Worm (Caenorhabditis elegans) whole organism, late embryonic: ENCODE results near the gene glr-8.
A peak's percentile ranks its signal among the peaks of the same experiment; 100 is the strongest.

Source experiments
- C38D4.7 ChIP-seq: fragments of 200-800 bp; sonication (Bioruptor generic); optimal IDR thresholded peaks from 2 replicates; lab custom pipeline; 2018; ENCODE audit warnings: mild to moderate bottlenecking, missing genetic modification characterization, moderate library complexity, missing compliant biosample characterization
- F13H6.1 ChIP-seq: sonication (generic microtip); optimal IDR thresholded peaks from 2 replicates; lab custom pipeline; 2016; ENCODE audit warnings: missing genetic modification characterization, missing compliant biosample characterization
- T23F11.4 ChIP-seq: fragments of 200-800 bp; sonication (Bioruptor generic); optimal IDR thresholded peaks from 2 replicates; lab custom pipeline; 2018; ENCODE audit warnings: mild to moderate bottlenecking, missing genetic modification characterization, missing compliant biosample characterization
- ceh-14 ChIP-seq: sonication (generic microtip); optimal IDR thresholded peaks from 2 replicates; lab custom pipeline; 2016; ENCODE audit warnings: missing genotype, missing genetic modification characterization, missing compliant biosample characterization
- ceh-30 ChIP-seq: fragments of 150-350 bp; optimal IDR thresholded peaks from 2 replicates; lab custom pipeline; 2014; ENCODE audit warnings: missing biosample characterization, missing genetic modification characterization
- ceh-34 ChIP-seq: sonication (generic microtip); optimal IDR thresholded peaks from 2 replicates; lab custom pipeline; 2016; ENCODE audit warnings: mild to moderate bottlenecking, missing genetic modification characterization, missing compliant biosample characterization
- ceh-9 ChIP-seq: sonication (generic microtip); optimal IDR thresholded peaks from 2 replicates; lab custom pipeline; 2016; ENCODE audit warnings: mild to moderate bottlenecking, missing genetic modification characterization, inconsistent platforms, missing compliant biosample characterization
- dmd-4 ChIP-seq: sonication (generic microtip); optimal IDR thresholded peaks from 2 replicates; lab custom pipeline; 2016; ENCODE audit warnings: borderline replicate concordance, missing genetic modification characterization, missing compliant biosample characterization
- dve-1 ChIP-seq: sonication (generic microtip); optimal IDR thresholded peaks from 2 replicates; lab custom pipeline; 2017; ENCODE audit warnings: antibody characterized with exemption, mild to moderate bottlenecking, missing genetic modification characterization, missing compliant biosample characterization
- elt-2 ChIP-seq: sonication (generic microtip); optimal IDR thresholded peaks from 2 replicates; lab custom pipeline; 2016; ENCODE audit warnings: missing genetic modification reagents, missing genetic modification characterization, missing compliant biosample characterization
- fkh-10 ChIP-seq: fragments of 150-350 bp; optimal IDR thresholded peaks from 2 replicates; lab custom pipeline; 2014; ENCODE audit warnings: missing biosample characterization, missing genetic modification reagents, missing genetic modification characterization
- hlh-13 ChIP-seq: fragments of 200-800 bp; sonication (Bioruptor generic); optimal IDR thresholded peaks from 2 replicates; lab custom pipeline; 2018; ENCODE audit warnings: mild to moderate bottlenecking, missing genetic modification characterization, missing compliant biosample characterization
- hlh-15 ChIP-seq: sonication (generic microtip); optimal IDR thresholded peaks from 2 replicates; lab custom pipeline; 2016; ENCODE audit warnings: missing genetic modification characterization, missing compliant biosample characterization
- hlh-6 ChIP-seq: sonication (generic microtip); optimal IDR thresholded peaks from 2 replicates; lab custom pipeline; 2016; ENCODE audit warnings: missing genotype, missing genetic modification characterization, missing compliant biosample characterization
- lim-6 ChIP-seq: sonication (generic microtip); optimal IDR thresholded peaks from 2 replicates; lab custom pipeline; 2016; ENCODE audit warnings: missing genetic modification characterization, missing compliant biosample characterization
- mec-3 ChIP-seq: sonication (generic microtip); optimal IDR thresholded peaks from 2 replicates; lab custom pipeline; 2016; ENCODE audit warnings: borderline replicate concordance, missing genetic modification characterization, missing compliant biosample characterization
- nfya-1 ChIP-seq: sonication (generic microtip); optimal IDR thresholded peaks from 2 replicates; lab custom pipeline; 2017; ENCODE audit warnings: missing genetic modification characterization, mild to moderate bottlenecking, missing compliant biosample characterization, antibody characterized with exemption, moderate library complexity
- nhr-11 ChIP-seq: fragments of 150-350 bp; optimal IDR thresholded peaks from 2 replicates; lab custom pipeline; 2014; ENCODE audit warnings: missing biosample characterization, missing genetic modification characterization
- nhr-232 ChIP-seq: sonication (generic microtip); optimal IDR thresholded peaks from 2 replicates; lab custom pipeline; 2016; ENCODE audit warnings: missing genetic modification characterization, missing compliant biosample characterization
- npax-4 ChIP-seq: sonication (generic microtip); optimal IDR thresholded peaks from 2 replicates; lab custom pipeline; 2016; ENCODE audit warnings: missing genetic modification characterization, missing compliant biosample characterization
- odd-2 ChIP-seq: sonication (generic microtip); optimal IDR thresholded peaks from 2 replicates; lab custom pipeline; 2017; ENCODE audit warnings: antibody characterized with exemption, mild to moderate bottlenecking, missing genetic modification characterization, missing compliant biosample characterization
- pag-3 ChIP-seq: sonication (generic microtip); optimal IDR thresholded peaks from 2 replicates; lab custom pipeline; 2016; ENCODE audit warnings: missing compliant biosample characterization, missing genetic modification characterization, borderline replicate concordance
- pat-9 ChIP-seq: fragments of 200-800 bp; sonication (Bioruptor generic); optimal IDR thresholded peaks from 2 replicates; lab custom pipeline; 2018; ENCODE audit warnings: mild to moderate bottlenecking, missing genetic modification characterization, moderate library complexity, missing compliant biosample characterization
- pax-1 ChIP-seq: fragments of 150-350 bp; optimal IDR thresholded peaks from 2 replicates; lab custom pipeline; 2014; ENCODE audit warnings: missing biosample characterization, missing genetic modification characterization
- pqm-1 ChIP-seq: sonication (generic microtip); optimal IDR thresholded peaks from 2 replicates; lab custom pipeline; 2016; ENCODE audit warnings: missing genetic modification characterization, missing compliant biosample characterization
- pros-1 ChIP-seq: fragments of 150-350 bp; optimal IDR thresholded peaks from 2 replicates; lab custom pipeline; 2014; ENCODE audit warnings: missing biosample characterization, missing genetic modification reagents, missing genetic modification characterization
- ref-2 ChIP-seq: sonication (generic microtip); optimal IDR thresholded peaks from 2 replicates; lab custom pipeline; 2016; ENCODE audit warnings: missing genetic modification characterization, missing compliant biosample characterization
- rnt-1 ChIP-seq: sonication (generic microtip); optimal IDR thresholded peaks from 2 replicates; lab custom pipeline; 2016; ENCODE audit warnings: missing genetic modification characterization, missing compliant biosample characterization
- sdc-2 ChIP-seq: sonication (generic microtip); optimal IDR thresholded peaks from 2 replicates; lab custom pipeline; 2016; ENCODE audit warnings: missing genotype, missing genetic modification characterization, missing compliant biosample characterization
- sox-4 ChIP-seq: sonication (generic microtip); optimal IDR thresholded peaks from 2 replicates; lab custom pipeline; 2017; ENCODE audit warnings: mild to moderate bottlenecking, missing genetic modification characterization, inconsistent platforms, missing compliant biosample characterization
- syd-9 ChIP-seq: sonication (generic microtip); optimal IDR thresholded peaks from 2 replicates; lab custom pipeline; 2016; ENCODE audit warnings: mild to moderate bottlenecking, missing genetic modification characterization, moderate library complexity, missing compliant biosample characterization
- tbx-2 ChIP-seq: sonication (generic microtip); optimal IDR thresholded peaks from 2 replicates; lab custom pipeline; 2016; ENCODE audit warnings: missing genetic modification characterization, missing compliant biosample characterization
- ttx-3 ChIP-seq: sonication (generic microtip); optimal IDR thresholded peaks from 2 replicates; lab custom pipeline; 2016; ENCODE audit warnings: missing genetic modification reagents, missing genetic modification characterization, missing compliant biosample characterization
- unc-3 ChIP-seq, 2 experiments: fragments of 200-800 bp in 1 of 2; sonication (Bioruptor generic) in 1 of 2; sonication (generic microtip) in 1 of 2; conservative IDR thresholded peaks in 1 of 2; optimal IDR thresholded peaks in 1 of 2; 2 replicates each; pipeline versions ENCODE4 v1.3.6 to Lab custom; 2016 to 2022; ENCODE audit warnings: missing compliant biosample characterization in 2 of 2, missing genetic modification characterization in 2 of 2, missing genetic modification reagents in 1 of 2
- unc-42 ChIP-seq: sonication (generic microtip); optimal IDR thresholded peaks from 2 replicates; lab custom pipeline; 2016; ENCODE audit warnings: missing genotype, missing genetic modification characterization, missing compliant biosample characterization
- unc-86 ChIP-seq: sonication (generic microtip); optimal IDR thresholded peaks from 2 replicates; lab custom pipeline; 2016; ENCODE audit warnings: missing genetic modification characterization, missing compliant biosample characterization

Gene glr-8

DNA sequence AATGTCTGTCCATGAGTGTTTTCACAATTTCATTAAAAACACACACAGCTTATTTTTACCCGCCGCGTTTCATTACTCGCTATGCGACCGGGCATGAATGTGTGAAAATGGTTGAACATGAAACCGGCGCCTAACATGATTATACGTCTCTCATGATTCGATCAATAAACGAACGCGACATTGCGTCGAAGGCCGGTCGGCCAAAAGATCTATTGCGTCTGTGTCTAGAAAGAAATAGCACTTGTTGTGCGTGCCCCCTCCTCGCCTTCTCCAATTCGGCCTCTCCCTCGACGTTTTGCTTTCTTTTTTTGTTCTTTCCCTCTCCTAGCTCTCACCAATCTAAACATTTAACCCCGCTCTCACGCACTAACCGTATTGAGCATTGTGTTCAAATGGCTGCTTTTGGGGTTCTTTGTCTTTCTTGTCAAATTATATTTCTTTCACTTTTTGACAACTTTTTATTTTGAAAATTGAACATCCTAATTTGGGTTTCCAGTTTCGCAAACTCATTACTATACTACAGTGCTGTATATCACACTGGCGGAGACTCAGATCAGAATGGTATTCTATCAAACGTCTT is 45.4 kb downstream of the glr-8 start:
- TF ChIP-seq T23F11.4 (no peak), F13H6.1 (tag; lab: Kevin White, UChicago) (no peak), lim-6 (tag; lab: Kevin White, UChicago) (no peak), fkh-10 (GFP tag; lab: Kevin White, UChicago) (no peak), mec-3 (tag; lab: Kevin White, UChicago) (no peak), ceh-34 (tag; lab: Kevin White, UChicago) (no peak), ttx-3 (no peak), C38D4.7 (no peak), unc-86 (tag; lab: Kevin White, UChicago) (no peak), dve-1 (tag; lab: Kevin White, UChicago) (no peak), syd-9 (tag; lab: Kevin White, UChicago) (no peak), hlh-13 (GFP tag; lab: Kevin White, UChicago) (no peak), ceh-14 (no peak), npax-4 (tag; lab: Kevin White, UChicago) (no peak), nhr-232 (tag; lab: Kevin White, UChicago) (no peak), nhr-11 (no peak), pax-1 (tag; lab: Kevin White, UChicago) (no peak), pqm-1 (tag; lab: Kevin White, UChicago) (no peak)

DNA sequence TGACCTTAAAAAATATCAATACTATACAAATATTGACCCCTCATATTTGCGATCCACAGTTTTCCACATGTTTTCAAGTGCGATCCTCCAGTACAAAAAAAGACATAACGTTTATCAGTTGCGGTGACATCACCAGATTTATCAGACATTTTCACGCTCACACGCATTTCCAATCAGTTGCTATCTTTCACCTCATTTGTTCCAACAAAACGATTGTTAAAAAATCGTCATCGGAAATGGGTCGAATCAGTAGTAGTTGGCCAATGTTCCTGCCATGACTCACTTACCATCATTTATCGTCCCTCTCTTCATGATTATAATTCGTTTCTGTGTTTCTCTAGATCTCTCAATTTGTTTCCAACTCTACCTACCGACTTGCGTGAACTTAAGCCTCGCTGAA is 45.9 kb downstream of the glr-8 start:
- TF ChIP-seq elt-2 (tag; lab: Kevin White, UChicago) (peak; percentile 83), ceh-14 (no peak)
- TF ChIP-seq, all 69 proteins: peak for 1

DNA sequence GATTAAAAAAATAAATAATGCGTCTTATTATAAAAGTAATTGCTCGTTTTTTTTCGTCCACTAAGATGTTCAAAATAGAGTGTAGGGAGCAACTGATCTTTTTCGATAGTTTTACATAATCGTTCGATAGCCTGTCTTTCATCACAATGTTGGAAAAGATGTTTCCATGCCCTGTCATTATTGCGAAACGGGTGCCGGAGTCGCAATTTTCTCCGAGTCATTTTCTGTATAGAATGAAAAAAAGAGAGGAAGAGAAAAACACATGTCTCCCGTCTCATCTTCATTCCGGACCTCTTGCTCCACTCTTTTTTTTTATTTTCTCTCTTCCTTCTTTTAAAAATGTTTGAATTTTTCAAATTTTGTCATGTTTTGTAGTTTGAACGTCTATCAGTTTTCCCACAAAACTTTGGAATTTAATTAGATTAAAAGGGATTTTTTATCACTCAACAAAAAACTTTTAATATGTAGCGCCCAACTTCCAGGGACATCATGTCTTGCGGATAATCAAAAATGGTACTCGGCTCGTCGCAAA is 47.1 kb downstream of the glr-8 start, which contains the start of gene svh-2:
Gene svh-2 (plus strand): TSS at position 482 of the 532 bp plus-strand sequence.
- TF ChIP-seq pat-9 (tag; lab: Kevin White, UChicago) (no peak), nfya-1 (tag; lab: Kevin White, UChicago) (no peak), ceh-30 (tag; lab: Kevin White, UChicago) (no peak), rnt-1 (no peak), fkh-10 (GFP tag; lab: Kevin White, UChicago) (no peak), hlh-15 (tag; lab: Kevin White, UChicago) (no peak), pros-1 (tag; lab: Kevin White, UChicago) (no peak), dmd-4 (no peak), tbx-2 (tag; lab: Kevin White, UChicago) (no peak), F13H6.1 (tag; lab: Kevin White, UChicago) (no peak), ref-2 (no peak), T23F11.4 (no peak), ttx-3 (no peak), elt-2 (tag; lab: Kevin White, UChicago) (no peak), sdc-2 (tag; lab: Kevin White, UChicago) (no peak), pag-3 (no peak)

DNA sequence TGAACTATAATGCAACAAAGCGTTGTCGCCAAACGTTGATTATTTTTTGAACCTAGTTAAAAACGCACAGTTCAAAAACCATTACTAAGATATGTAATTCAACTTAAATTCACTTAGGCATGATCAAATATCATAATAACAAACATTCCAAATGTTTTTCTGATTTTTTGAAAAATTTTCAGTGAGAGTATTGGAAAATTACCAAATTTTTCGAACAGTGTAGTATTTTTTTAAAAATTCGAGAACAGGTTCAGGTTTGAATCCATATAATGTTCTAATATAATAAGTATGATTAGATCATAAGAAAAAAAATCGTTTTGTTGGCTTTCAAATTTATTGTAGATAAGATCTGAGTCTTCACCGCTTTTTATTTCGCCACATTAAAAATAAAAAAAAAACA is 47.9 kb downstream of the glr-8 start:
- TF ChIP-seq unc-42 (tag; lab: Kevin White, UChicago) (no peak), ceh-9 (no peak), unc-3 (GFP tag; conservative IDR thresholded peaks at IDR 0.05; lab: Robert Waterston, UW) (no peak), unc-3 (tag; optimal IDR thresholded peaks at IDR 0.05; lab: Kevin White, UChicago) (no peak), nfya-1 (tag; lab: Kevin White, UChicago) (no peak), pax-1 (tag; lab: Kevin White, UChicago) (no peak), npax-4 (tag; lab: Kevin White, UChicago) (no peak), hlh-6 (no peak), sox-4 (no peak), odd-2 (tag; lab: Kevin White, UChicago) (no peak)
